Worm (Caenorhabditis elegans): ENCODE results near the gene gtl-2.
A peak's percentile ranks its signal among the peaks of the same experiment; 100 is the strongest.

Gene gtl-2

ce11 chrIV:11266090-11266489 is 7.2 kb upstream of the gtl-2 start, which contains the start of gene col-127 (continued):
- TF ChIP-seq nhr-237 (tag; optimal IDR thresholded peaks at IDR 0.05): no peak

DNA sequence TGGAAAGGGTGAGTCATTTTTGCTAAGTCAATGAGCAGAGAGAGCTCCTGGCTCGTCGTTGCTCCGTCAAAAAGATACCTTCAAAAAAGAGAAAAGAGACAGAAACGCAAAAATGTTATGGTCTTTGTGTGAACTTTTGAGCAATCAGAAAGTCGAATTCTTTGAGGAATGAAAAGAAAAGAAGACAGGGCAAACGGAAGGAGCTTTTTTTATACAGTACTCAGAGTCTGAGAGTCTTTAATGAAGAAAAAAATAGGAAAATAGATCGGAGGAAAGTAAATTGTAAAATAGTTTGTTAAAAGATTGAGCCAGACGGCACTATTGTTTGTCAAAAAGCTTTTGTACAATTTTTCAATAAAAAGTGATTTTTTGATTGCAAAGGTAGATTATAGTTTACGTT is 3.8 kb upstream of the gtl-2 start:
- no peak for TF ChIP-seq unc-130 (GFP tag; optimal IDR thresholded peaks at IDR 0.05)
- TF ChIP-seq duxl-1 (tag; optimal IDR thresholded peaks at IDR 0.05; ENCODE audit: poor library complexity): no peak
- TF ChIP-seq rbr-2 (tag; optimal IDR thresholded peaks at IDR 0.05): no peak
- no peak for TF ChIP-seq saeg-2 (GFP tag; IDR thresholded peaks at IDR 0.05)
- no peak for TF ChIP-seq aly-2 (tag; optimal IDR thresholded peaks at IDR 0.05)
- TF ChIP-seq ces-1 (GFP tag; optimal IDR thresholded peaks at IDR 0.05): no peak
- no peak for TF ChIP-seq pha-4 (GFP tag; IDR thresholded peaks at IDR 0.05)
- peak; percentile 61 for TF ChIP-seq pha-4 (tag; optimal IDR thresholded peaks at IDR 0.05)

DNA sequence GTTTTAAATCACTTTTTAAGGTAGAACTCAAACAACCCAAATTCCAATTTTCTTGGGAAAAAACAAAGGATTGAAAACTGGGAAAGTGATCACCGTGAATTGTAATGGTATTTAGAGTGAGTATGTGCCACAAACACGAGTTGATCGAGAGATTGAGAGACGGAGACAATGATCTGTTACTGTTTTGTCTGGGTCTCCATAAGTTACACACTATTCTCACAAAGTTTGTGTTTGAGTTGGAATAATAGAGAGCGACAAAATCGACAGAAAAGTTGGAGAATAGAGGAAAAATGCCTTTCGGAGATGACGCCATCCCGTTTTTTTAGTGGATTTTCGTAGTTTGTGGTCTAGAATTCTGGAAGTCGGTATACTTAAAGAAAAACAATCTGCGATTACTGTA is 2.0 kb upstream of the gtl-2 start, which contains the start of gene nhr-7:
nhr-7 (minus strand) TSS at position 101 of the 400 bp plus-strand sequence.
- TF ChIP-seq nhr-41 (GFP tag; IDR thresholded peaks at IDR 0.05): no peak
- no peak for TF ChIP-seq duxl-1 (tag; optimal IDR thresholded peaks at IDR 0.05; ENCODE audit: poor library complexity)
- no peak for TF ChIP-seq F44E2.7 (GFP tag; IDR thresholded peaks at IDR 0.05)
- no peak for TF ChIP-seq ztf-11 (tag; optimal IDR thresholded peaks at IDR 0.05)
- no peak for TF ChIP-seq aha-1 (tag)
- no peak for TF ChIP-seq ces-1 (GFP tag; optimal IDR thresholded peaks at IDR 0.05)
- TF ChIP-seq dmd-6 (GFP tag; IDR thresholded peaks at IDR 0.05): no peak
- no peak for TF ChIP-seq lim-7 (GFP tag; IDR thresholded peaks at IDR 0.05)
- no peak for TF ChIP-seq mdt-29 (GFP tag; IDR thresholded peaks at IDR 0.05)
- TF ChIP-seq R02D3.7 (tag; optimal IDR thresholded peaks at IDR 0.05): no peak
- no peak for TF ChIP-seq ctbp-1 (GFP tag; IDR thresholded peaks at IDR 0.05)
- TF ChIP-seq hlh-11 (tag; optimal IDR thresholded peaks at IDR 0.05): no peak
- no peak for TF ChIP-seq lin-29 (GFP tag; IDR thresholded peaks at IDR 0.05)
- TF ChIP-seq F49E8.2 (tag; optimal IDR thresholded peaks at IDR 0.05; ENCODE audit: borderline replicate concordance): no peak

DNA sequence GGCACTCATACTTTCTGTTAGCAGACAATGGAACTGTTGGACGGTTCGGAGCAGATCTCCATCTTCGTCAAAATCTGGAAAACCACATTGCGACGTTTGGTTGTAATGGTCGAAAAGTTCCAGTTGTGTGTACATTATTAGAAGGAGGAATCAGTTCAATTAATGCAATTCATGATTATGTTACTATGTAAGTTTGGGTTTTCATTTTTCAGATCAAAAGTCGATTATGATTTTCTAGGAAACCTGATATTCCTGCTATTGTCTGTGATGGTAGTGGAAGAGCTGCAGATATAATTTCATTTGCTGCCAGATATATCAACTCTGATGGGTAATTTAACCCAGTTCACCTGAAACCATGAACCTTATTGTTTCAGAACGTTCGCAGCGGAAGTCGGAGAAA is 2.8 kb downstream of the gtl-2 start:
- TF ChIP-seq ceh-28 (tag; optimal IDR thresholded peaks at IDR 0.05): no peak
- no peak for TF ChIP-seq ctbp-1 (GFP tag; IDR thresholded peaks at IDR 0.05)
- no peak for TF ChIP-seq arid-1 (GFP tag; conservative IDR thresholded peaks at IDR 0.05)
- no peak for TF ChIP-seq ceh-44 (GFP tag; IDR thresholded peaks at IDR 0.05)
- no peak for TF ChIP-seq ZK546.5 (tag; optimal IDR thresholded peaks at IDR 0.05)
- no peak for TF ChIP-seq unc-39 (tag; optimal IDR thresholded peaks at IDR 0.05)
- TF ChIP-seq unc-62 (GFP tag; optimal IDR thresholded peaks at IDR 0.05 in 1 of 2): peak in 1 of 2 experiments; percentile 90
- TF ChIP-seq unc-62 (tag; optimal IDR thresholded peaks at IDR 0.05): no peak

- TF ChIP-seq Y75B8A.6 (GFP tag; IDR thresholded peaks at IDR 0.05): no peak
- TF ChIP-seq spr-1 (tag; optimal IDR thresholded peaks at IDR 0.05): no peak
- no peak for TF ChIP-seq nhr-25 (tag; optimal IDR thresholded peaks at IDR 0.05; ENCODE audit: borderline replicate concordance, insufficient read depth)
- peak in 1 of 2 experiments; percentile 59 for TF ChIP-seq hif-1 (tag; optimal IDR thresholded peaks at IDR 0.05)
- no peak; the same call in 1 of the 2 replicates for TF ChIP-seq lin-38 (GFP tag; IDR thresholded peaks at IDR 0.05)
- no peak for TF ChIP-seq Y48G9A.11 (GFP tag; IDR thresholded peaks at IDR 0.05)
- no peak for TF ChIP-seq madf-5 (GFP tag; IDR thresholded peaks at IDR 0.05)
- no peak for TF ChIP-seq dmd-8 (GFP tag; IDR thresholded peaks at IDR 0.05)
- TF ChIP-seq nhr-28 (tag; optimal IDR thresholded peaks at IDR 0.05): peak; percentile 70
- TF ChIP-seq dmd-6 (GFP tag; IDR thresholded peaks at IDR 0.05): peak; percentile 89
- TF ChIP-seq nhr-6 (tag; optimal IDR thresholded peaks at IDR 0.05): peak; percentile 83
- no peak for TF ChIP-seq unc-130 (GFP tag; optimal IDR thresholded peaks at IDR 0.05)
- TF ChIP-seq F44E2.7 (GFP tag; IDR thresholded peaks at IDR 0.05): no peak
- no peak for TF ChIP-seq zfp-2 (tag; optimal IDR thresholded peaks at IDR 0.05)
- no peak for TF ChIP-seq zag-1 (tag; optimal IDR thresholded peaks at IDR 0.05)
- peak; percentile 28 for TF ChIP-seq hlh-30 (tag; optimal IDR thresholded peaks at IDR 0.05; ENCODE audit: insufficient read depth)
- no peak for TF ChIP-seq hmg-1.1 (GFP tag; IDR thresholded peaks at IDR 0.05)
- TF ChIP-seq ceh-82 (tag; optimal IDR thresholded peaks at IDR 0.05): no peak
- no peak for TF ChIP-seq nhr-102 (tag; optimal IDR thresholded peaks at IDR 0.05)
- TF ChIP-seq daf-12 (tag; optimal IDR thresholded peaks at IDR 0.05): no peak
- no peak for TF ChIP-seq gei-8 (GFP tag; optimal IDR thresholded peaks at IDR 0.05)
Measured at ce11 chrIV:11284102-11284531, 10.9 kb downstream of the gtl-2 start.
